Worm (Caenorhabditis elegans): ENCODE data around the gene C51E3.10.

- TF ChIP-seq blmp-1 (tag; optimal IDR thresholded peaks at IDR 0.05), result no peak
- no peak for TF ChIP-seq dpl-1 (GFP tag; optimal IDR thresholded peaks at IDR 0.05)
- TF ChIP-seq lir-3 (tag; optimal IDR thresholded peaks at IDR 0.05; ENCODE audit: poor library complexity), result no peak
- no peak for TF ChIP-seq nhr-12 (tag; optimal IDR thresholded peaks at IDR 0.05)
- no peak for TF ChIP-seq unc-62 (GFP tag; optimal IDR thresholded peaks at IDR 0.05)
- peak; percentile 44 to 81 (median 54) for TF ChIP-seq ceh-82 (tag; optimal IDR thresholded peaks at IDR 0.05)
- peak; percentile 44 to 53 for TF ChIP-seq efl-1 (optimal IDR thresholded peaks at IDR 0.05)
- peak in 1 of 2 experiments; percentile 19 for TF ChIP-seq efl-1 (GFP tag; optimal IDR thresholded peaks at IDR 0.05 in 1 of 2)
- TF ChIP-seq snpc-4 (tag; optimal IDR thresholded peaks at IDR 0.05), result peak; percentile 45
- peak in 1 of 2 experiments; percentile 27 for TF ChIP-seq egl-27 (tag; optimal IDR thresholded peaks at IDR 0.05)
- TF ChIP-seq C34B4.2 (tag; optimal IDR thresholded peaks at IDR 0.05), result no peak
- TF ChIP-seq nhr-11 (tag; optimal IDR thresholded peaks at IDR 0.05), result no peak
Measured at ce11 chrV:10174632-10175075, 13.7 kb upstream of the C51E3.10 start.
